Fruit fly (Drosophila melanogaster): ENCODE data around the gene kay.

Gene kay

DNA sequence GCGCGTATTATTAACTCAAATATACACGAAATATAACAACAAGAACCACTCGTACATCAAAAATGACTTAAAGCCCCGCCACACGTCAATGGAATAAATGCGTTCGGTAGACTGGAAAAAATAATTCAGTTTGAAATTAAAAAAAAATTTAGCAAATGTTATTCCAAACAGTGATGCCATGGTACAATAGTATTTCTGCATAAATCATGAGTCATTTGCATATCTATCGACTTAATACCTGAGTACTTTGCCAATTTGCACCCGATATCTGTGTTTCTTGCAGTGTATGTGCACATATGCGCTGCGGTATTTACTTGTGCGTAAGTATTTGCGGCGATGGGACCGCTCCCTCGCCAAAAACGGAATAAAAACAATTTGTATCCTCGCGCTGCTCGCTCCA is 2.6 kb upstream of the kay start (continued):
- TF ChIP-seq fd59A (GFP tag; optimal IDR thresholded peaks at IDR 0.05), result peak; percentile 60
- TF ChIP-seq CG11902 (GFP tag; optimal IDR thresholded peaks at IDR 0.05), result peak; percentile 97
- peak; percentile 97 for TF ChIP-seq Sox14 (GFP tag; optimal IDR thresholded peaks at IDR 0.05)
- TF ChIP-seq Hr4 (GFP tag; optimal IDR thresholded peaks at IDR 0.05), result peak; percentile 79
- peak; percentile 94 for TF ChIP-seq CG34406 (GFP tag; optimal IDR thresholded peaks at IDR 0.05)
- peak; percentile 73 for TF ChIP-seq spab (GFP tag; optimal IDR thresholded peaks at IDR 0.05)
- TF ChIP-seq CG1621 (tag; optimal IDR thresholded peaks at IDR 0.05), result peak; percentile 72
- peak; percentile 61 to 65 for TF ChIP-seq salr (GFP tag; optimal IDR thresholded peaks at IDR 0.05)
- peak; percentile 90 for TF ChIP-seq CG6163 (GFP tag; IDR thresholded peaks at IDR 0.05)
- peak; percentile 31; the same call in 1 of the 2 replicates for TF ChIP-seq Gug (GFP tag; IDR thresholded peaks at IDR 0.05)
- TF ChIP-seq OdsH (GFP tag; optimal IDR thresholded peaks at IDR 0.05), result peak; percentile 94
- peak; percentile 96 for TF ChIP-seq vri (GFP tag; optimal IDR thresholded peaks at IDR 0.05)

- TF ChIP-seq dac (GFP tag; optimal IDR thresholded peaks at IDR 0.05), result no peak
- peak; percentile 3 for TF ChIP-seq pdm3 (GFP tag; optimal IDR thresholded peaks at IDR 0.05)
- TF ChIP-seq CG1621 (tag; optimal IDR thresholded peaks at IDR 0.05), result no peak
- TF ChIP-seq topi (GFP tag; optimal IDR thresholded peaks at IDR 0.05), result peak; percentile 79
- TF ChIP-seq CG4318 (GFP tag; optimal IDR thresholded peaks at IDR 0.05), result no peak
- peak; percentile 46 for TF ChIP-seq CG15336 (GFP tag; IDR thresholded peaks at IDR 0.05)
- no peak for TF ChIP-seq dsx (GFP tag; optimal IDR thresholded peaks at IDR 0.05; ENCODE audit: poor library complexity, severe bottlenecking)
- no peak for TF ChIP-seq vri (GFP tag; optimal IDR thresholded peaks at IDR 0.05)
- TF ChIP-seq CG11762 (GFP tag; optimal IDR thresholded peaks at IDR 0.05; ENCODE audit: insufficient read depth), result no peak
- no peak for TF ChIP-seq Met (GFP tag; optimal IDR thresholded peaks at IDR 0.05)
- no peak for TF ChIP-seq net (GFP tag; optimal IDR thresholded peaks at IDR 0.05)
- no peak for TF ChIP-seq CG7368 (GFP tag; optimal IDR thresholded peaks at IDR 0.05)
- TF ChIP-seq Sox14 (GFP tag; optimal IDR thresholded peaks at IDR 0.05), result peak; percentile 9
- TF ChIP-seq Sox102F (GFP tag; optimal IDR thresholded peaks at IDR 0.05), result peak; percentile 33
- no peak for TF ChIP-seq Hr4 (GFP tag; optimal IDR thresholded peaks at IDR 0.05)
- TF ChIP-seq Sox15 (GFP tag; optimal IDR thresholded peaks at IDR 0.05), result no peak
- peak; percentile 12 for TF ChIP-seq Blimp-1 (GFP tag; optimal IDR thresholded peaks at IDR 0.05)
- TF ChIP-seq CG8319 (GFP tag; optimal IDR thresholded peaks at IDR 0.05), result no peak
- no peak for TF ChIP-seq Ets96B (tag; optimal IDR thresholded peaks at IDR 0.05)
- TF ChIP-seq Hr38 (GFP tag; optimal IDR thresholded peaks at IDR 0.05), result no peak
- peak; percentile 37 for TF ChIP-seq Ets21C (GFP tag; optimal IDR thresholded peaks at IDR 0.05)
- TF ChIP-seq CG34406 (GFP tag; optimal IDR thresholded peaks at IDR 0.05), result peak; percentile 40
- TF ChIP-seq CG31627 (GFP tag; optimal IDR thresholded peaks at IDR 0.05), result peak; percentile 67
- TF ChIP-seq CG10631 (GFP tag; optimal IDR thresholded peaks at IDR 0.05), result no peak
- TF ChIP-seq CG6792 (GFP tag; optimal IDR thresholded peaks at IDR 0.05), result peak; percentile 16
- no peak for TF ChIP-seq fkh (GFP tag; optimal IDR thresholded peaks at IDR 0.05)
- no peak for TF ChIP-seq CG3032 (tag; optimal IDR thresholded peaks at IDR 0.05)
- no peak for TF ChIP-seq CG16779 (tag; optimal IDR thresholded peaks at IDR 0.05)
- peak; percentile 16 for TF ChIP-seq CG32006 (GFP tag; optimal IDR thresholded peaks at IDR 0.05)
- peak; percentile 32 for TF ChIP-seq acj6 (GFP tag; optimal IDR thresholded peaks at IDR 0.05)
- TF ChIP-seq spab (GFP tag; optimal IDR thresholded peaks at IDR 0.05), result no peak
- no peak for TF ChIP-seq CG8119 (GFP tag; IDR thresholded peaks at IDR 0.05)
- peak; percentile 12 for TF ChIP-seq CG6276 (GFP tag; optimal IDR thresholded peaks at IDR 0.05)
- TF ChIP-seq Gug (GFP tag; IDR thresholded peaks at IDR 0.05), result no peak
- TF ChIP-seq CG6808 (GFP tag; optimal IDR thresholded peaks at IDR 0.05), result no peak
- peak; percentile 80 for TF ChIP-seq Eip78C (GFP tag)
- no peak for TF ChIP-seq CG9139 (GFP tag; optimal IDR thresholded peaks at IDR 0.05)
- peak; percentile 2 for TF ChIP-seq CG11902 (GFP tag; optimal IDR thresholded peaks at IDR 0.05)
- peak; percentile 10 for TF ChIP-seq CG6854 (GFP tag; optimal IDR thresholded peaks at IDR 0.05)
- 0 out of 3 replicates have a peak, but pooled peaks have one; percentile 35 for TF ChIP-seq eg (GFP tag; IDR thresholded peaks at IDR 0.05)
- TF ChIP-seq cyc (GFP tag; optimal IDR thresholded peaks at IDR 0.05), result peak; percentile 46
- TF ChIP-seq OdsH (GFP tag; optimal IDR thresholded peaks at IDR 0.05), result peak; percentile 37
- TF ChIP-seq esn (GFP tag; optimal IDR thresholded peaks at IDR 0.05), result peak; percentile 40
- TF ChIP-seq CG3919 (GFP tag; optimal IDR thresholded peaks at IDR 0.05), result no peak
- no peak for TF ChIP-seq CG11294 (GFP tag; IDR thresholded peaks at IDR 0.05)
- peak; percentile 1 for TF ChIP-seq CG10669 (GFP tag; optimal IDR thresholded peaks at IDR 0.05)
Measured at dm6 chr3R:29763804-29764203, 2.0 kb upstream of the kay start.

Data from whole organism, prepupa.